Fruit fly (Drosophila melanogaster) whole organism, embryonic: ENCODE measurements around the gene CG31104.

Source experiments
- ATbp ChIP-seq: fragments of 200-800 bp; sonication (Bioruptor generic); optimal IDR thresholded peaks from 2 replicates; lab custom pipeline; 2017; ENCODE audit warnings: missing biosample characterization, mild to moderate bottlenecking, missing genetic modification characterization, missing genetic modification reagents
- Asciz ChIP-seq: fragments of 200-800 bp; sonication (Bioruptor generic); optimal IDR thresholded peaks from 2 replicates; lab custom pipeline; 2017; ENCODE audit warnings: missing biosample characterization, mild to moderate bottlenecking, missing genetic modification characterization, missing genetic modification reagents
- Atf6 ChIP-seq: fragments of 200-800 bp; sonication (Bioruptor generic); IDR thresholded peaks from 2 replicates; pipeline ENCODE4 v1.3.6; 2022; ENCODE audit warnings: missing biosample characterization, missing genetic modification characterization
- C15 ChIP-seq: fragments of 200-800 bp; sonication (Bioruptor generic); IDR thresholded peaks from 3 replicates; pipeline ENCODE4 v1.3.6; 2022; ENCODE audit warnings: missing biosample characterization, missing genetic modification characterization
- CG13775 ChIP-seq: fragments of 200-800 bp; sonication (Bioruptor generic); optimal IDR thresholded peaks from 3 replicates; lab custom pipeline; 2017; ENCODE audit warnings: missing biosample characterization, mild to moderate bottlenecking, missing genetic modification characterization
- CG18599 ChIP-seq: fragments of 200-800 bp; sonication (Bioruptor generic); optimal IDR thresholded peaks from 3 replicates; lab custom pipeline; 2017; ENCODE audit warnings: missing biosample characterization, missing genetic modification characterization, mild to moderate bottlenecking, moderate library complexity, missing genetic modification reagents
- CG30403 ChIP-seq: fragments of 200-800 bp; sonication (Bioruptor generic); optimal IDR thresholded peaks from 3 replicates; lab custom pipeline; 2016; ENCODE audit warnings: missing biosample characterization, missing genetic modification characterization
- CG30431 ChIP-seq: fragments of 200-800 bp; sonication (Bioruptor generic); optimal IDR thresholded peaks from 2 replicates; lab custom pipeline; 2017; ENCODE audit warnings: missing biosample characterization, missing genetic modification characterization
- CG34376 ChIP-seq: fragments of 200-800 bp; sonication (Bioruptor generic); optimal IDR thresholded peaks from 2 replicates; lab custom pipeline; 2018; ENCODE audit warnings: missing biosample characterization, mild to moderate bottlenecking, missing genetic modification characterization
- CG6854 ChIP-seq: fragments of 200-800 bp; sonication (Bioruptor generic); optimal IDR thresholded peaks from 3 replicates; lab custom pipeline; 2017; ENCODE audit warnings: missing biosample characterization, mild to moderate bottlenecking, missing genetic modification characterization
- CG7928 ChIP-seq: fragments of 200-800 bp; sonication (Bioruptor generic); optimal IDR thresholded peaks from 2 replicates; lab custom pipeline; 2017; ENCODE audit warnings: missing biosample characterization, mild to moderate bottlenecking, missing genetic modification characterization
- CG9797 ChIP-seq: fragments of 200-800 bp; sonication (Bioruptor generic); optimal IDR thresholded peaks from 3 replicates; lab custom pipeline; 2018; ENCODE audit warnings: missing biosample characterization, mild to moderate bottlenecking, missing genetic modification characterization
- Chrac-16 ChIP-seq: fragments of 200-800 bp; sonication (Bioruptor generic); optimal IDR thresholded peaks from 3 replicates; lab custom pipeline; 2016; ENCODE audit warnings: missing biosample characterization, missing genetic modification characterization
- CrebB ChIP-seq: fragments of 200-800 bp; sonication (Bioruptor generic); optimal IDR thresholded peaks from 3 replicates; lab custom pipeline; 2018; ENCODE audit warnings: missing biosample characterization, mild to moderate bottlenecking, missing genetic modification characterization
- Dip2 ChIP-seq: fragments of 200-800 bp; sonication (Bioruptor generic); IDR thresholded peaks from 2 replicates; pipeline ENCODE4 v1.3.6; 2022; ENCODE audit warnings: missing biosample characterization, missing genetic modification characterization
- Dref ChIP-seq: fragments of 200-800 bp; sonication (Bioruptor generic); IDR thresholded peaks from 2 replicates; pipeline ENCODE4 v1.3.6; 2022; ENCODE audit warnings: missing biosample characterization, missing genetic modification characterization
- Ets65A ChIP-seq: fragments of 200-800 bp; sonication (Bioruptor generic); peaks from one replicate; lab custom pipeline; 2016; ENCODE audit warnings: missing biosample characterization, missing genetic modification characterization
- H15 ChIP-seq: fragments of 200-800 bp; sonication (Bioruptor generic); IDR thresholded peaks from 3 replicates; pipeline ENCODE4 v1.3.6; 2022; ENCODE audit warnings: missing biosample characterization, missing genetic modification characterization
- HHEX ChIP-seq: fragments of 200-800 bp; sonication (Bioruptor generic); optimal IDR thresholded peaks from 3 replicates; lab custom pipeline; 2017; ENCODE audit warnings: missing biosample characterization, mild to moderate bottlenecking, missing genetic modification characterization, missing genetic modification reagents
- HLH54F ChIP-seq: fragments of 200-800 bp; sonication (Bioruptor generic); optimal IDR thresholded peaks from 3 replicates; lab custom pipeline; 2016; ENCODE audit warnings: missing biosample characterization, missing genetic modification characterization
- Lpt ChIP-seq: fragments of >200 bp; optimal IDR thresholded peaks from 2 replicates; lab custom pipeline; 2018; ENCODE audit warnings: missing biosample characterization, missing genetic modification characterization
- MTF-1 ChIP-seq: fragments of 200-800 bp; sonication (Bioruptor generic); optimal IDR thresholded peaks from 2 replicates; lab custom pipeline; 2018; ENCODE audit warnings: missing biosample characterization, mild to moderate bottlenecking, missing genetic modification characterization, borderline replicate concordance
- Med ChIP-seq: fragments of 200-800 bp; sonication (Bioruptor generic); peaks from one replicate; lab custom pipeline; 2016; ENCODE audit warnings: missing biosample characterization, missing genetic modification characterization, mild to moderate bottlenecking, inconsistent platforms, moderate library complexity
- Mrtf ChIP-seq: fragments of 200-800 bp; sonication (Bioruptor generic); IDR thresholded peaks from 3 replicates; pipeline ENCODE4 v1.3.6; 2022; ENCODE audit warnings: missing biosample characterization, missing genetic modification characterization
- Nf-YA ChIP-seq: fragments of 200-800 bp; sonication (Bioruptor generic); IDR thresholded peaks from 2 replicates; pipeline ENCODE4 v1.3.6; 2022; ENCODE audit warnings: missing biosample characterization, missing genetic modification characterization
- Optix ChIP-seq: fragments of 200-800 bp; sonication (Bioruptor generic); IDR thresholded peaks from 3 replicates; pipeline ENCODE4 v1.3.6; 2022; ENCODE audit warnings: missing biosample characterization, missing genetic modification characterization
- PHDP ChIP-seq: fragments of 200-800 bp; sonication (Bioruptor generic); optimal IDR thresholded peaks from 3 replicates; lab custom pipeline; 2018; ENCODE audit warnings: missing biosample characterization, mild to moderate bottlenecking, missing genetic modification characterization, moderate library complexity
- ab ChIP-seq: fragments of 200-800 bp; sonication (Bioruptor generic); optimal IDR thresholded peaks from 2 replicates; lab custom pipeline; 2016; ENCODE audit warnings: missing biosample characterization, missing genetic modification characterization
- ara ChIP-seq: fragments of 200-800 bp; sonication (Bioruptor generic); IDR thresholded peaks from 2 replicates; pipeline ENCODE4 v1.3.6; 2022; ENCODE audit warnings: missing biosample characterization, missing genetic modification characterization
- br ChIP-seq: fragments of >200 bp; optimal IDR thresholded peaks from 2 replicates; lab custom pipeline; 2017
- caup ChIP-seq: fragments of 200-800 bp; sonication (Bioruptor generic); optimal IDR thresholded peaks from 3 replicates; lab custom pipeline; 2017; ENCODE audit warnings: missing biosample characterization, mild to moderate bottlenecking, missing genetic modification characterization, moderate library complexity; ENCODE audit not compliant: severe bottlenecking
- chn ChIP-seq: fragments of 200-800 bp; sonication (Bioruptor generic); optimal IDR thresholded peaks from 2 replicates; lab custom pipeline; 2016; ENCODE audit warnings: missing biosample characterization, missing genetic modification characterization
- fd3F ChIP-seq: fragments of 200-800 bp; sonication (Bioruptor generic); optimal IDR thresholded peaks from 2 replicates; lab custom pipeline; 2018; ENCODE audit warnings: missing biosample characterization, mild to moderate bottlenecking, missing genetic modification characterization, moderate library complexity
- fd64A ChIP-seq: fragments of 200-800 bp; sonication (Bioruptor generic); optimal IDR thresholded peaks from 3 replicates; lab custom pipeline; 2018; ENCODE audit warnings: missing biosample characterization, mild to moderate bottlenecking, missing genetic modification characterization
- ftz-f1 ChIP-seq: fragments of 200-800 bp; sonication (Bioruptor generic); optimal IDR thresholded peaks from 2 replicates; lab custom pipeline; 2016; ENCODE audit warnings: missing biosample characterization, missing genetic modification characterization
- gfzf ChIP-seq: fragments of 200-800 bp; sonication (Bioruptor generic); optimal IDR thresholded peaks from 2 replicates; lab custom pipeline; 2016; ENCODE audit warnings: missing biosample characterization, mild to moderate bottlenecking, missing genetic modification characterization, moderate library complexity
- hkb ChIP-seq, 2 experiments: fragments of 200-800 bp in 1 of 2; fragments of >200 bp in 1 of 2; sonication (Bioruptor generic) in 1 of 2; IDR thresholded peaks in 1 of 2; optimal IDR thresholded peaks in 1 of 2; 2 replicates each; pipeline versions ENCODE4 v1.3.6 to Lab custom; 2017 to 2022; ENCODE audit warnings: missing biosample characterization in 1 of 2, missing genetic modification characterization in 1 of 2
- inv ChIP-seq: fragments of 200-800 bp; sonication (Bioruptor generic); IDR thresholded peaks from 2 replicates; pipeline ENCODE4 v1.3.6; 2022; ENCODE audit warnings: missing biosample characterization, missing genetic modification characterization; ENCODE audit not compliant: partially characterized antibody
- kay ChIP-seq: fragments of 200-800 bp; sonication (Bioruptor generic); optimal IDR thresholded peaks from 2 replicates; lab custom pipeline; 2016; ENCODE audit warnings: missing biosample characterization, missing genetic modification characterization
- klu ChIP-seq: fragments of 200-800 bp; sonication (Bioruptor generic); IDR thresholded peaks from 2 replicates; pipeline ENCODE4 v1.3.6; 2022; ENCODE audit warnings: missing biosample characterization, missing genetic modification characterization
- lab ChIP-seq: fragments of 200-800 bp; sonication (Bioruptor generic); optimal IDR thresholded peaks from 3 replicates; lab custom pipeline; 2017; ENCODE audit warnings: missing biosample characterization, missing genetic modification characterization, mild to moderate bottlenecking, moderate library complexity, missing genetic modification reagents
- nerfin-2 ChIP-seq: fragments of 200-800 bp; sonication (Bioruptor generic); IDR thresholded peaks from 2 replicates; pipeline ENCODE4 v1.3.6; 2022; ENCODE audit warnings: missing biosample characterization, missing genetic modification characterization; ENCODE audit not compliant: partially characterized antibody
- p53 ChIP-seq: fragments of 200-800 bp; sonication (Bioruptor generic); optimal IDR thresholded peaks from 2 replicates; lab custom pipeline; 2016; ENCODE audit warnings: missing biosample characterization, missing genetic modification characterization
- pan ChIP-seq, 4 experiments: fragments of >200 bp in 3 of 4; fragments of 200-800 bp in 1 of 4; sonication (Bioruptor generic) in 1 of 4; optimal IDR thresholded peaks in 3 of 4; IDR thresholded peaks in 1 of 4; 2 replicates each; pipeline versions ENCODE4 v1.3.6 to Lab custom; 2017 to 2022; ENCODE audit warnings: missing biosample characterization in 2 of 4, missing genetic modification characterization in 2 of 4, mixed read lengths in 1 of 4
- so ChIP-seq: fragments of 200-800 bp; sonication (Bioruptor generic); IDR thresholded peaks from 3 replicates; pipeline ENCODE4 v1.3.6; 2022; ENCODE audit warnings: missing biosample characterization, missing genetic modification characterization

Gene CG31104

dm6 chr3R:25275276-25275675 lies 10.0 kb upstream of the CG31104 start (continued):
- TF ChIP-seq Lpt (GFP tag; lab: Kevin White, UChicago), result no peak
- TF ChIP-seq CG13775, result no peak
- no peak for TF ChIP-seq fd64A (GFP tag; lab: Kevin White, UChicago)
- TF ChIP-seq CG34376 (GFP tag; lab: Kevin White, UChicago), result peak; percentile 47
- no peak for TF ChIP-seq kay (GFP tag; lab: Kevin White, UChicago)

- no peak for TF ChIP-seq Optix (GFP tag; lab: Robert Waterston, UW)
- no peak for TF ChIP-seq p53 (GFP tag; lab: Kevin White, UChicago)
- TF ChIP-seq klu (GFP tag; lab: Robert Waterston, UW), result no peak
- no peak for TF ChIP-seq H15 (GFP tag; lab: Robert Waterston, UW)
- TF ChIP-seq Ets65A (GFP tag; lab: Kevin White, UChicago), result peak; percentile 26
- TF ChIP-seq br, result no peak
- no peak for TF ChIP-seq inv
- no peak for TF ChIP-seq MTF-1 (GFP tag; lab: Kevin White, UChicago)
- no peak for TF ChIP-seq chn (GFP tag; lab: Kevin White, UChicago)
- TF ChIP-seq CG9797 (GFP tag; lab: Kevin White, UChicago), result no peak
- no peak for TF ChIP-seq HHEX (GFP tag; lab: Kevin White, UChicago)
- TF ChIP-seq Atf6 (GFP tag; lab: Robert Waterston, UW), result no peak
- TF ChIP-seq ab (GFP tag; lab: Kevin White, UChicago), result no peak
- no peak for TF ChIP-seq HLH54F (GFP tag; lab: Kevin White, UChicago)
- TF ChIP-seq so (GFP tag; lab: Robert Waterston, UW), result no peak
- TF ChIP-seq ftz-f1, result no peak
- TF ChIP-seq Mrtf (GFP tag; lab: Robert Waterston, UW), result 0 out of 3 replicates have a peak, but pooled peaks have one; percentile 8
- TF ChIP-seq, all 482 proteins: peak for 2
These were observed 8.2 kb upstream of the CG31104 start, which contains the start of gene CG10513 for dm6 chr3R:25277112-25277511. TSS of gene CG10513 (minus strand) at chr3R:25277212.

dm6 chr3R:25279796-25280350 lies 5.4 kb upstream of the CG31104 start, which contains the start of gene CG10514:
TSS of gene CG10514 (minus strand) at chr3R:25279846.
- TF ChIP-seq Dip2 (no peak), Asciz (GFP tag; lab: Kevin White, UChicago) (peak; percentile 6), CG7928 (GFP tag; lab: Kevin White, UChicago) (no peak), MTF-1 (GFP tag; lab: Kevin White, UChicago) (peak; percentile 60), Med (peak; percentile 51), CG18599 (GFP tag; lab: Kevin White, UChicago) (peak; percentile 25), ATbp (GFP tag; lab: Kevin White, UChicago) (peak; percentile 6), lab (peak; percentile 24)

- TF ChIP-seq HHEX (GFP tag; lab: Kevin White, UChicago) (peak; percentile 64), Chrac-16 (GFP tag; lab: Kevin White, UChicago) (no peak), C15 (GFP tag; lab: Robert Waterston, UW) (0 out of 3 replicates have a peak, but pooled peaks have one; percentile 32), nerfin-2 (no peak), ara (GFP tag; lab: Robert Waterston, UW) (0 out of 2 replicates have a peak, but pooled peaks have one; percentile 43), CG30431 (GFP tag; lab: Kevin White, UChicago) (no peak), fd3F (peak; percentile 28), lab (peak; percentile 83), caup (GFP tag; lab: Kevin White, UChicago) (peak; percentile 58), so (GFP tag; lab: Robert Waterston, UW) (no peak), PHDP (tag; lab: Kevin White, UChicago) (peak; percentile 58), gfzf (GFP tag; lab: Kevin White, UChicago) (no peak), Nf-YA (no peak), CrebB (tag; lab: Kevin White, UChicago) (peak; percentile 66), hkb (optimal IDR thresholded peaks at IDR 0.05; lab: Kevin White, UChicago) (no peak), hkb (GFP tag; IDR thresholded peaks at IDR 0.05; lab: Robert Waterston, UW) (peak; percentile 27; the same call in 1 of the 2 replicates), pan (optimal IDR thresholded peaks at IDR 0.05; lab: Kevin White, UChicago) (no peak), pan (GFP tag; optimal IDR thresholded peaks at IDR 0.05 in 1 of 2, IDR thresholded peaks at IDR 0.05 in 1 of 2) (no peak), CG6854 (GFP tag; lab: Kevin White, UChicago) (peak; percentile 40), CG30403 (GFP tag; lab: Kevin White, UChicago) (no peak), Dref (GFP tag; lab: Robert Waterston, UW) (no peak)
These were observed 4.1 kb upstream of the CG31104 start, which contains the start of gene CG11892 for dm6 chr3R:25281165-25281564. TSS of gene CG11892 (plus strand) at chr3R:25281548.
